Fruit fly (Drosophila melanogaster): Measurements from ENCODE around the gene CG16758.

Gene CG16758

DNA sequence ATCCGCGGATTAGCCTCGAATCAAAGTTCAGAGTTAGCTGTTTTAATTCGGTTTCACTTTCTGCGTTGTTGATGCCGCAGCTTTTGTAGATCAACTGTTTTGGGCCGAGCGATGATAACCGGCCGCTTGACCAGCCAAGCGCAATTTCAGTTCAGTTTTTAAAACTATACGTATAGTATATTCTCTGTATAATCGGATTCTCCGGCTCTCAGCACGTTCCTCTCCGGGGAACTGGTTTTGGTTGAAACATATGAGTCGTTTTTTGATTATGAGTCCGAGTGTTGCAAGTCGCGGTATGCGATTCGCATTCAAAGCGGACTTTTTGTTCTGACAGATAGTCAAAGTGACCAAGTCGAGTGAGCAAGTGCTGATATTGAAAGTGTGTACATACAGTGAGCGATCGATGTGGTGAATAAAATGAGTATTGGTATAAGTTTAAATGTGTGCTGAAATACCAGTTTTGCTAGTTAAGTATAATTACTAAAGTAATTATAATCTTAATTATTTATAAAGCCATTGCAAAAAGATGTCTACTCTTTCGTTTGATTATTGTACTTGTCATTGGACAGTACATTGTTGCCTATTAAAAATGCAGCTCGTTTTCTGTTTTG, 25.0 kb downstream of the CG16758 start, which contains the start of gene Cyp4d20:
Cyp4d20 (minus strand) TSS at position 100 of the 611 bp plus-strand sequence.
- TF ChIP-seq dsf (GFP tag; optimal IDR thresholded peaks at IDR 0.05; ENCODE audit: borderline replicate concordance) (no peak), CG32264 (GFP tag; optimal IDR thresholded peaks at IDR 0.05) (no peak), Dif (GFP tag; optimal IDR thresholded peaks at IDR 0.05; ENCODE audit: partially characterized antibody) (no peak), CG9705 (GFP tag; optimal IDR thresholded peaks at IDR 0.05) (no peak), psq (GFP tag; optimal IDR thresholded peaks at IDR 0.05) (no peak), Myc (optimal IDR thresholded peaks at IDR 0.05) (no peak), Jra (GFP tag; optimal IDR thresholded peaks at IDR 0.05) (no peak), OdsH (GFP tag; optimal IDR thresholded peaks at IDR 0.05) (no peak), CrebA (GFP tag; optimal IDR thresholded peaks at IDR 0.05; ENCODE audit: borderline replicate concordance) (no peak), br (GFP tag; optimal IDR thresholded peaks at IDR 0.05) (no peak), Sp1 (GFP tag; optimal IDR thresholded peaks at IDR 0.05) (no peak), sage (GFP tag; optimal IDR thresholded peaks at IDR 0.05) (no peak), h (GFP tag; optimal IDR thresholded peaks at IDR 0.05) (no peak)

DNA sequence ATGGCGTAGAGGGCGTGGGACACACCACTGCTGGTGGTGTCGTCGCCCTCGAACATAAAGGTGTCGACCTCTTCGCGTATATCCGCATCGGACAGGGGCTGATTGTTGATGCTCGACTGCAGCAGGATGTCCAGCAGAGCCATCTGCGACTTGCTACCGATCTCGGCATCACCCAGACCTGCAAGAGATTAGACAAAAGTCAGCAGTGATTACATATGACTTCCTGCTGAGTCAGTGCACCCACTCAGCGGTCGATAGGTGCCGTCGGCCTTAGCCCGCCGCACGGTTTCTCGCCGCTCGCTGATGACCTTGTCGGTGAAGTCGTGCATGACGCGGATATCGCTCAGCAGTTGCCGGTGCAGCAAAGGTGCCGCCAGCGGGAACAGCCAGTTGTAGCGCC, 26.5 kb downstream of the CG16758 start:
- TF ChIP-seq Hr78 (GFP tag; optimal IDR thresholded peaks at IDR 0.05) = no peak
- no peak for TF ChIP-seq Rel (GFP tag; optimal IDR thresholded peaks at IDR 0.05)
- TF ChIP-seq Rel (tag; optimal IDR thresholded peaks at IDR 0.05) = no peak
- no peak for TF ChIP-seq brk (GFP tag; optimal IDR thresholded peaks at IDR 0.05)
- TF ChIP-seq fru (GFP tag; optimal IDR thresholded peaks at IDR 0.05) = no peak
- no peak for TF ChIP-seq tai (GFP tag; optimal IDR thresholded peaks at IDR 0.05)
- TF ChIP-seq br (GFP tag; optimal IDR thresholded peaks at IDR 0.05) = no peak
- TF ChIP-seq GATAd (GFP tag; optimal IDR thresholded peaks at IDR 0.05) = no peak
- no peak for TF ChIP-seq HLH106 (tag; optimal IDR thresholded peaks at IDR 0.05)
- no peak for TF ChIP-seq Myc (optimal IDR thresholded peaks at IDR 0.05)
- no peak for TF ChIP-seq psq (GFP tag; optimal IDR thresholded peaks at IDR 0.05)
- TF ChIP-seq dmrt93B (GFP tag; optimal IDR thresholded peaks at IDR 0.05) = no peak
- no peak for TF ChIP-seq lola (GFP tag; optimal IDR thresholded peaks at IDR 0.05)
- no peak for TF ChIP-seq Abd-B (GFP tag; optimal IDR thresholded peaks at IDR 0.05)
- no peak for TF ChIP-seq Dif (GFP tag; optimal IDR thresholded peaks at IDR 0.05; ENCODE audit: partially characterized antibody)
- TF ChIP-seq sage (GFP tag; optimal IDR thresholded peaks at IDR 0.05) = no peak
- TF ChIP-seq pan (optimal IDR thresholded peaks at IDR 0.05) = no peak
- no peak for TF ChIP-seq Vsx2 (GFP tag; optimal IDR thresholded peaks at IDR 0.05; ENCODE audit: partially characterized antibody)
- no peak for TF ChIP-seq OdsH (GFP tag; optimal IDR thresholded peaks at IDR 0.05)
- no peak for TF ChIP-seq h (GFP tag; optimal IDR thresholded peaks at IDR 0.05)

DNA sequence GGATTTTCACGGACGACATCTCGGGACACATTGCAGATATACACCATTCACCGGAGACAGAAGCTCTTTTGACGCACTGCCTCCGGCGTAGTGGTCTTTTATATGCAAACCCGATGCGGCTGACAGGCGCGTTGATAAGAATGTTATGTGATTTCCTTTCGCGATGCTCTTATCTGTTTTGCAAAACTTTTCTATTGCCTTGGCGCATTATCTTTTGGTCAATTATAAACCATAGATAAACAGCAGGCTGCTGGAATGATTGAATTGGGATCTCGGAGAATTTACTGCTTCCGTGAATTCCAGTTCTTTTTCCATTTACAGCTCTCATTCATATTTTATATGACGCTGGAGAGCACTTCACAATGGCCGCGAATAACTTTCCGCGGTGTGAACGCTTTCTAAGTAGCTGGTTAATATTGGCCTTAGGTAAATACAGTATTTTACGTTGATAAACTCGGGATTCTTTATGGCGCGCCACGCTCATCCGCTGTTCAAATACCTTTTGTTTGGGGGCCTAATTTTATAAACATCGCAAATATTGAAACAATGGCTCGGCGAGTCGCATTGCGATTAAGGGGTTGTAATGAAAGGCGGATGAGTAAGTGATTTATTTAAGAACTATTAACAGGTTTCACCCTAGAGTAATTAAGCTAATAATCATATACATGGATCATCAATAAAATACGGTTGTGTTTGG, 27.7 kb downstream of the CG16758 start, which contains the start of gene CG16762:
CG16762 (minus strand) TSS at position 51 of the 697 bp plus-strand sequence.
- TF ChIP-seq Hr83 (GFP tag; optimal IDR thresholded peaks at IDR 0.05; ENCODE audit: poor library complexity, severe bottlenecking) = peak; percentile 92
- peak; percentile 37 for TF ChIP-seq CG32264 (GFP tag; optimal IDR thresholded peaks at IDR 0.05)
- TF ChIP-seq Hnf4 (GFP tag; optimal IDR thresholded peaks at IDR 0.05) = peak; percentile 47
- no peak for TF ChIP-seq Vsx2 (GFP tag; optimal IDR thresholded peaks at IDR 0.05; ENCODE audit: partially characterized antibody)
- no peak for TF ChIP-seq Hr78 (GFP tag; optimal IDR thresholded peaks at IDR 0.05)
- no peak for TF ChIP-seq Myc (optimal IDR thresholded peaks at IDR 0.05)
- no peak for TF ChIP-seq dmrt93B (GFP tag; optimal IDR thresholded peaks at IDR 0.05)
- TF ChIP-seq ey (GFP tag; optimal IDR thresholded peaks at IDR 0.05) = no peak
- no peak for TF ChIP-seq pan (optimal IDR thresholded peaks at IDR 0.05)
- TF ChIP-seq dsf (GFP tag; optimal IDR thresholded peaks at IDR 0.05; ENCODE audit: borderline replicate concordance) = peak; percentile 31
- TF ChIP-seq CrebA (GFP tag; optimal IDR thresholded peaks at IDR 0.05; ENCODE audit: borderline replicate concordance) = no peak
- peak; percentile 49 for TF ChIP-seq Sp1 (GFP tag; optimal IDR thresholded peaks at IDR 0.05)
- no peak for TF ChIP-seq Dif (GFP tag; optimal IDR thresholded peaks at IDR 0.05; ENCODE audit: partially characterized antibody)
- TF ChIP-seq rgr (GFP tag; optimal IDR thresholded peaks at IDR 0.05) = peak; percentile 85
- TF ChIP-seq HLH106 (tag; optimal IDR thresholded peaks at IDR 0.05) = peak; percentile 27
- no peak for TF ChIP-seq N (GFP tag; optimal IDR thresholded peaks at IDR 0.05)
- TF ChIP-seq h (GFP tag; optimal IDR thresholded peaks at IDR 0.05) = peak; percentile 72
- TF ChIP-seq Jra (GFP tag; optimal IDR thresholded peaks at IDR 0.05) = peak; percentile 31
- TF ChIP-seq dl (GFP tag; optimal IDR thresholded peaks at IDR 0.05; ENCODE audit: insufficient read depth in 1 of 2, partially characterized antibody in 2 of 2) = no peak
- TF ChIP-seq tai (GFP tag; optimal IDR thresholded peaks at IDR 0.05) = peak; percentile 66
- no peak for TF ChIP-seq woc (GFP tag; optimal IDR thresholded peaks at IDR 0.05)
- peak; percentile 16 for TF ChIP-seq psq (GFP tag; optimal IDR thresholded peaks at IDR 0.05)
- peak; percentile 75 for TF ChIP-seq OdsH (GFP tag; optimal IDR thresholded peaks at IDR 0.05)
- TF ChIP-seq fru (GFP tag; optimal IDR thresholded peaks at IDR 0.05) = peak; percentile 37
- no peak for TF ChIP-seq CG9705 (GFP tag; optimal IDR thresholded peaks at IDR 0.05)
- no peak for TF ChIP-seq GATAd (GFP tag; optimal IDR thresholded peaks at IDR 0.05)
- TF ChIP-seq jim (GFP tag; optimal IDR thresholded peaks at IDR 0.05) = peak; percentile 34
- TF ChIP-seq brk (GFP tag; optimal IDR thresholded peaks at IDR 0.05) = peak; percentile 59
- peak; percentile 54 for TF ChIP-seq br (GFP tag; optimal IDR thresholded peaks at IDR 0.05)
- TF ChIP-seq Dfd (GFP tag; optimal IDR thresholded peaks at IDR 0.05) = no peak
- peak in 1 of 2 experiments; percentile 61 for TF ChIP-seq foxo (GFP tag; optimal IDR thresholded peaks at IDR 0.05)

Measured in whole organism, wandering third instar larva.